Fruit fly (Drosophila melanogaster) Kc167 (cell line): ENCODE data around the gene CG4982.

Experiments used
- Myc ChIP-seq: fragments of >200 bp; optimal IDR thresholded peaks from 2 replicates; lab custom pipeline; 2017; ENCODE audit warnings: missing external identifiers
- h ChIP-seq: fragments of >200 bp; optimal IDR thresholded peaks from 3 replicates; lab custom pipeline; 2018; ENCODE audit warnings: missing external identifiers
- psq ChIP-seq: fragments of >200 bp; optimal IDR thresholded peaks from 2 replicates; lab custom pipeline; 2017; ENCODE audit warnings: missing external identifiers
- ttk ChIP-seq: sonication (Bioruptor generic); optimal IDR thresholded peaks from 2 replicates; lab custom pipeline; 2017; ENCODE audit warnings: missing external identifiers

DNA sequence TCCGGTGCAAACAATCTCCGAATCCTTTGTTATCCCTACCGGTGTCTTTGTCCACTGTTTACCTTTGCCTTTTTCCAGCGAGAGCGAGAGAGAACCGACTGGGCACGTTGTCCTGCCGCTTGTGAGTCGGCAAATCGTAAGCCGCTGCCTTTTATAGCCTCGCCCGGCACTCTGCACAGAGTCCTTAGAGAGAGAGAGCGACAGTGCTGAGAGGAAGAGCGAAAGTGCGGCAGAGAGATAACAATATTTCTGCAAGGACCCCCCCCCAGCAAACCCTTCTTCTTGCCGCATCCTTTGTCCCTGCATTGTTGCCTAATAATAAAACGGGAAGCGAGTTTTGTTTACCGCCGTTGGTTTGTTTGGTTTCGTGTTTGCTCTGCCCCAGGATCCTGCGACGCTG lies 49.0 kb upstream of the CG4982 start, which contains the start of gene CG13055:
- no peak for TF ChIP-seq h
- TF ChIP-seq Myc = no peak
- TF ChIP-seq ttk (lab: Kevin White, UChicago) = no peak
- TF ChIP-seq psq (lab: Kevin White, UChicago) = no peak
